Fruit fly (Drosophila melanogaster) whole organism, embryonic: ENCODE data around the gene Fmr1.

Experiments used
- Adf1 ChIP-seq: fragments of 200-800 bp; sonication (Bioruptor generic); IDR thresholded peaks from 2 replicates; pipeline ENCODE4 v1.3.6; 2022; ENCODE audit warnings: missing biosample characterization, missing genetic modification characterization
- CG12299 ChIP-seq: fragments of 200-800 bp; sonication (Bioruptor generic); optimal IDR thresholded peaks from 2 replicates; lab custom pipeline; 2018; ENCODE audit warnings: missing biosample characterization, mild to moderate bottlenecking, missing genetic modification characterization
- CG12769 ChIP-seq: fragments of 200-800 bp; sonication (Bioruptor generic); optimal IDR thresholded peaks from 2 replicates; lab custom pipeline; 2019; ENCODE audit warnings: missing biosample characterization, mild to moderate bottlenecking, missing genetic modification characterization, moderate library complexity
- CG13894 ChIP-seq: fragments of 200-800 bp; sonication (Bioruptor generic); optimal IDR thresholded peaks from 3 replicates; lab custom pipeline; 2018; ENCODE audit warnings: missing biosample characterization, mild to moderate bottlenecking, missing genetic modification characterization, moderate library complexity
- CG15601 ChIP-seq: fragments of 200-800 bp; sonication (Bioruptor generic); optimal IDR thresholded peaks from 3 replicates; lab custom pipeline; 2019; ENCODE audit warnings: missing biosample characterization, mild to moderate bottlenecking, missing genetic modification characterization, moderate library complexity
- CG2116 ChIP-seq: fragments of 200-800 bp; sonication (Bioruptor generic); optimal IDR thresholded peaks from 3 replicates; lab custom pipeline; 2018; ENCODE audit warnings: missing biosample characterization, mild to moderate bottlenecking, missing genetic modification characterization
- CG3065 ChIP-seq: fragments of 200-800 bp; sonication (Bioruptor generic); optimal IDR thresholded peaks from 2 replicates; lab custom pipeline; 2016; ENCODE audit warnings: missing biosample characterization, missing genetic modification characterization
- CG3838 ChIP-seq: fragments of 200-800 bp; sonication (Bioruptor generic); optimal IDR thresholded peaks from 3 replicates; lab custom pipeline; 2016; ENCODE audit warnings: missing biosample characterization, missing genetic modification characterization
- CG4328 ChIP-seq: fragments of 200-800 bp; sonication (Bioruptor generic); optimal IDR thresholded peaks from 3 replicates; lab custom pipeline; 2017; ENCODE audit warnings: missing biosample characterization, missing genetic modification reagents, missing genetic modification characterization
- CG6654 ChIP-seq: fragments of 200-800 bp; sonication (Bioruptor generic); optimal IDR thresholded peaks from 2 replicates; lab custom pipeline; 2017; ENCODE audit warnings: missing biosample characterization, mild to moderate bottlenecking, missing genetic modification characterization
- CG6854 ChIP-seq: fragments of 200-800 bp; sonication (Bioruptor generic); optimal IDR thresholded peaks from 3 replicates; lab custom pipeline; 2017; ENCODE audit warnings: missing biosample characterization, mild to moderate bottlenecking, missing genetic modification characterization
- CG7928 ChIP-seq: fragments of 200-800 bp; sonication (Bioruptor generic); optimal IDR thresholded peaks from 2 replicates; lab custom pipeline; 2017; ENCODE audit warnings: missing biosample characterization, mild to moderate bottlenecking, missing genetic modification characterization
- CG7963 ChIP-seq: fragments of 200-800 bp; sonication (Bioruptor generic); IDR thresholded peaks from 3 replicates; pipeline ENCODE4 v1.3.6; 2022; ENCODE audit warnings: missing biosample characterization, missing genetic modification characterization; ENCODE audit not compliant: partially characterized antibody
- CG9437 ChIP-seq: fragments of 200-800 bp; sonication (Bioruptor generic); optimal IDR thresholded peaks from 2 replicates; lab custom pipeline; 2018; ENCODE audit warnings: missing biosample characterization, mild to moderate bottlenecking, missing genetic modification characterization
- Camta ChIP-seq: fragments of 200-800 bp; sonication (Bioruptor generic); optimal IDR thresholded peaks from 2 replicates; lab custom pipeline; 2016; ENCODE audit warnings: missing biosample characterization, missing genetic modification characterization
- CkIIα-i1 ChIP-seq: fragments of 200-800 bp; sonication (Bioruptor generic); IDR thresholded peaks from 2 replicates; pipeline ENCODE4 v1.3.6; 2022; ENCODE audit warnings: missing biosample characterization, missing genetic modification characterization
- D19A ChIP-seq: fragments of 200-800 bp; optimal IDR thresholded peaks from 3 replicates; lab custom pipeline; 2019; ENCODE audit warnings: missing biosample characterization, mild to moderate bottlenecking, missing genetic modification characterization, moderate library complexity
- Deaf1 ChIP-seq: fragments of 200-800 bp; optimal IDR thresholded peaks from 3 replicates; lab custom pipeline; 2019; ENCODE audit warnings: missing biosample characterization, mild to moderate bottlenecking, missing genetic modification characterization, moderate library complexity
- Dll ChIP-seq: fragments of 200-800 bp; sonication (Bioruptor generic); IDR thresholded peaks from 4 replicates; pipeline ENCODE4 v1.3.6; 2022; ENCODE audit warnings: missing biosample characterization, missing genetic modification characterization; ENCODE audit not compliant: partially characterized antibody
- Doc2 ChIP-seq: fragments of 200-800 bp; sonication (Bioruptor generic); IDR thresholded peaks from 2 replicates; pipeline ENCODE4 v1.3.6; 2022; ENCODE audit warnings: missing biosample characterization, missing genetic modification characterization
- Elba2 ChIP-seq: fragments of 200-800 bp; sonication (Bioruptor generic); optimal IDR thresholded peaks from 3 replicates; lab custom pipeline; 2016; ENCODE audit warnings: missing biosample characterization, missing genetic modification characterization
- Fer1 ChIP-seq: fragments of 200-800 bp; sonication (Bioruptor generic); optimal IDR thresholded peaks from 2 replicates; lab custom pipeline; 2017; ENCODE audit warnings: missing biosample characterization, mild to moderate bottlenecking, missing genetic modification characterization
- Gsc ChIP-seq: fragments of 200-800 bp; sonication (Bioruptor generic); IDR thresholded peaks from 2 replicates; pipeline ENCODE4 v1.3.6; 2022; ENCODE audit warnings: missing biosample characterization, missing genetic modification characterization
- Hmx ChIP-seq: fragments of 200-800 bp; sonication (Bioruptor generic); optimal IDR thresholded peaks from 2 replicates; lab custom pipeline; 2016; ENCODE audit warnings: missing biosample characterization, missing genetic modification characterization
- NC2α ChIP-seq: fragments of 200-800 bp; sonication (Bioruptor generic); optimal IDR thresholded peaks from 2 replicates; lab custom pipeline; 2016; ENCODE audit warnings: missing biosample characterization, missing genetic modification characterization
- Nf-YB ChIP-seq: fragments of 200-800 bp; sonication (Bioruptor generic); optimal IDR thresholded peaks from 3 replicates; lab custom pipeline; 2019; ENCODE audit warnings: missing biosample characterization, mild to moderate bottlenecking, missing genetic modification characterization, moderate library complexity
- NfI ChIP-seq: fragments of 200-800 bp; sonication (Bioruptor generic); optimal IDR thresholded peaks from 3 replicates; lab custom pipeline; 2018; ENCODE audit warnings: missing biosample characterization, mild to moderate bottlenecking, missing genetic modification characterization, moderate library complexity
- Oli ChIP-seq: fragments of 200-800 bp; sonication (Bioruptor generic); optimal IDR thresholded peaks from 2 replicates; lab custom pipeline; 2018; ENCODE audit warnings: missing biosample characterization, mild to moderate bottlenecking, missing genetic modification characterization, moderate library complexity
- Ptx1 ChIP-seq: fragments of 200-800 bp; sonication (Bioruptor generic); IDR thresholded peaks from 2 replicates; pipeline ENCODE4 v1.3.6; 2022; ENCODE audit warnings: missing biosample characterization, missing genetic modification characterization
- Rfx ChIP-seq: fragments of 200-800 bp; sonication (Bioruptor generic); IDR thresholded peaks from 2 replicates; pipeline ENCODE4 v1.3.6; 2022; ENCODE audit warnings: missing biosample characterization, missing genetic modification characterization
- Sin3A ChIP-seq: fragments of >200 bp; optimal IDR thresholded peaks from 2 replicates; lab custom pipeline; 2018
- Six4 ChIP-seq: fragments of 200-800 bp; sonication (Bioruptor generic); optimal IDR thresholded peaks from 2 replicates; lab custom pipeline; 2016; ENCODE audit warnings: missing biosample characterization, missing genetic modification characterization
- Sry-δ ChIP-seq: fragments of 200-800 bp; sonication (Bioruptor generic); optimal IDR thresholded peaks from 2 replicates; lab custom pipeline; 2016; ENCODE audit warnings: missing biosample characterization, missing genetic modification characterization
- Ssrp ChIP-seq: fragments of 200-800 bp; sonication (Bioruptor generic); optimal IDR thresholded peaks from 2 replicates; lab custom pipeline; 2018; ENCODE audit warnings: missing biosample characterization, mild to moderate bottlenecking, missing genetic modification characterization, moderate library complexity
- Tbp ChIP-seq: fragments of >200 bp; optimal IDR thresholded peaks from 2 replicates; lab custom pipeline; 2018; ENCODE audit warnings: missing biosample characterization, missing genetic modification characterization
- az2 ChIP-seq: fragments of 200-800 bp; sonication (Bioruptor generic); optimal IDR thresholded peaks from 3 replicates; lab custom pipeline; 2016; ENCODE audit warnings: missing biosample characterization, missing genetic modification characterization
- bigmax ChIP-seq: fragments of 200-800 bp; sonication (Bioruptor generic); optimal IDR thresholded peaks from 2 replicates; lab custom pipeline; 2018; ENCODE audit warnings: missing biosample characterization, mild to moderate bottlenecking, missing genetic modification characterization
- cas ChIP-seq: fragments of 200-800 bp; sonication (Bioruptor generic); IDR thresholded peaks from 2 replicates; pipeline ENCODE4 v1.3.6; 2022; ENCODE audit warnings: missing biosample characterization, missing genetic modification characterization
- gcm ChIP-seq: fragments of 200-800 bp; sonication (Bioruptor generic); optimal IDR thresholded peaks from 2 replicates; lab custom pipeline; 2019; ENCODE audit warnings: missing biosample characterization, mild to moderate bottlenecking, missing genetic modification characterization, moderate library complexity
- grn ChIP-seq: fragments of 200-800 bp; sonication (Bioruptor generic); optimal IDR thresholded peaks from 3 replicates; lab custom pipeline; 2017; ENCODE audit warnings: missing biosample characterization, missing genetic modification characterization
- insv ChIP-seq, 2 experiments: fragments of 200-800 bp; sonication (Bioruptor generic); optimal IDR thresholded peaks; 3 replicates each; lab custom pipeline; 2016 to 2018; ENCODE audit warnings: missing biosample characterization in 2 of 2, missing genetic modification characterization in 2 of 2
- jigr1 ChIP-seq: fragments of 200-800 bp; sonication (Bioruptor generic); IDR thresholded peaks from 3 replicates; pipeline ENCODE4 v1.3.6; 2022; ENCODE audit warnings: missing biosample characterization, missing genetic modification characterization
- pb ChIP-seq: fragments of 200-800 bp; sonication (Bioruptor generic); optimal IDR thresholded peaks from 3 replicates; lab custom pipeline; 2016; ENCODE audit warnings: missing biosample characterization, missing genetic modification characterization
- pros ChIP-seq: fragments of 200-800 bp; sonication (Bioruptor generic); optimal IDR thresholded peaks from 3 replicates; lab custom pipeline; 2019; ENCODE audit warnings: missing biosample characterization, mild to moderate bottlenecking, missing genetic modification characterization, moderate library complexity
- row ChIP-seq: fragments of 200-800 bp; sonication (Bioruptor generic); IDR thresholded peaks from 3 replicates; pipeline ENCODE4 v1.3.6; 2022; ENCODE audit warnings: missing biosample characterization, missing genetic modification characterization
- toy ChIP-seq: fragments of 200-800 bp; sonication (Bioruptor generic); IDR thresholded peaks from 2 replicates; pipeline ENCODE4 v1.3.6; 2022; ENCODE audit warnings: missing biosample characterization, missing genetic modification characterization
- trem ChIP-seq: fragments of 200-800 bp; optimal IDR thresholded peaks from 3 replicates; lab custom pipeline; 2019; ENCODE audit warnings: missing biosample characterization, mild to moderate bottlenecking, missing genetic modification characterization, moderate library complexity
- trh ChIP-seq: fragments of 200-800 bp; sonication (Bioruptor generic); optimal IDR thresholded peaks from 2 replicates; lab custom pipeline; 2016; ENCODE audit warnings: missing biosample characterization, missing genetic modification characterization
- zf30C ChIP-seq: fragments of 200-800 bp; sonication (Bioruptor generic); optimal IDR thresholded peaks from 3 replicates; lab custom pipeline; 2018; ENCODE audit warnings: missing biosample characterization, mild to moderate bottlenecking, missing genetic modification characterization
- zfh2 ChIP-seq: fragments of 200-800 bp; sonication (Bioruptor generic); optimal IDR thresholded peaks from 2 replicates; lab custom pipeline; 2016; ENCODE audit warnings: missing biosample characterization, missing genetic modification characterization

Fmr1 gene

DNA sequence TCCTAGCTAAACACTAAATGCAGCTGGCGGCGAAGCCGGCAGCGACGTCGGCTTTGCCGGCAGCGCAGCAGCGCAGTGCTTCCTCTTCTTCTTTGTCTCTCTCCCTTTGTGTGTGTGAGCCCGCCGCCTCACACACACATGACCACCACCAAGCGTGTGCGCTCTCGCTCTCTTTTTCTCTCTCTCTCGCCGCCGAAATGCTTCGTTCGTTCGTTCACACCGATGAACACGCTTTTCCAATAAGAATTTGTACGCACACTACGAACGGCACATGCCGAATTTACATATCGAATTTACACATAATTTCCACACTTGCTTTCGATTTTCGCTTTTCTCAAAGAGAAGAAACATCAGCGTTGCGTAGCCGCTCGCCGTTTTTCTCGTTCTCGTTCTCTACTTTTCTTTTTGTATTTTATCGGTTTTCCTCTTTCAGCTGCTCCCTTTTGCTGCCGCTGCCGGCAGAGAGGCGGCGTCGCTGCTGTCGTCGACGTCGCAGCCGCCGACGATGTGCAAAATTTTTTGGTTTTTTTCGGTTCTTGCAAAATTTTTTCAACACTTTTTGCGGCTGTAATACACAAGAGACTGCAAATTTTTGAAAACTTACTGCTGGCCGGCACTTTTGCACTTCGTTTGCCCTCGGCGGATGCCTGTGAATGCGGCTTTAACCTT is 575 bp downstream of the Fmr1 start (continued):
- no peak for TF ChIP-seq NC2α
- no peak for TF ChIP-seq Gsc
- no peak for TF ChIP-seq CG9437 (GFP tag; lab: Kevin White, UChicago)
- no peak for TF ChIP-seq toy (GFP tag; lab: Robert Waterston, UW)
- peak; percentile 46 for TF ChIP-seq pros (GFP tag; lab: Kevin White, UChicago)
- no peak for TF ChIP-seq CG3065 (GFP tag; lab: Kevin White, UChicago)
- TF ChIP-seq Ptx1 (GFP tag; lab: Robert Waterston, UW): peak; percentile 16; the same call in 1 of the 2 replicates
- TF ChIP-seq jigr1 (GFP tag; lab: Robert Waterston, UW): no peak
- peak; percentile 32 for TF ChIP-seq gcm (GFP tag; lab: Kevin White, UChicago)
- TF ChIP-seq CG4328 (GFP tag; lab: Kevin White, UChicago): no peak
- no peak for TF ChIP-seq Oli (tag; lab: Kevin White, UChicago)
- TF ChIP-seq CG12299 (tag; lab: Kevin White, UChicago): no peak
- TF ChIP-seq trh: no peak
- peak; percentile 94 for TF ChIP-seq D19A (tag; lab: Kevin White, UChicago)
- TF ChIP-seq cas (GFP tag; lab: Robert Waterston, UW): no peak
- no peak for TF ChIP-seq Tbp (GFP tag; lab: Kevin White, UChicago)
- peak; percentile 56 for TF ChIP-seq Fer1 (GFP tag; lab: Kevin White, UChicago)
- peak; percentile 94 to 95 for TF ChIP-seq insv (GFP tag; optimal IDR thresholded peaks at IDR 0.05; lab: Kevin White, UChicago)
- TF ChIP-seq Rfx (GFP tag; lab: Robert Waterston, UW): peak; percentile 52; the same call in 1 of the 2 replicates
- TF ChIP-seq Elba2 (GFP tag; lab: Kevin White, UChicago): peak; percentile 73
- no peak for TF ChIP-seq pb
- no peak for TF ChIP-seq bigmax (GFP tag; lab: Kevin White, UChicago)
- TF ChIP-seq Sin3A (lab: Kevin White, UChicago): no peak
- peak; percentile 54; the same call in 2 of the 3 replicates for TF ChIP-seq row (GFP tag; lab: Robert Waterston, UW)

- TF ChIP-seq Deaf1 (tag; lab: Kevin White, UChicago): peak; percentile 24
- 0 out of 3 replicates have a peak, but pooled peaks have one; percentile 11 for TF ChIP-seq CG7963 (GFP tag; lab: Robert Waterston, UW)
- no peak for TF ChIP-seq trem
- no peak for TF ChIP-seq Sry-δ (GFP tag; lab: Kevin White, UChicago)
- no peak for TF ChIP-seq zfh2
- no peak for TF ChIP-seq Doc2
- no peak for TF ChIP-seq CG13894 (tag; lab: Kevin White, UChicago)
- TF ChIP-seq CkIIα-i1: no peak
- TF ChIP-seq zf30C (GFP tag; lab: Kevin White, UChicago): no peak
- no peak for TF ChIP-seq Ssrp (tag; lab: Kevin White, UChicago)
- no peak for TF ChIP-seq CG7928 (GFP tag; lab: Kevin White, UChicago)
- peak; percentile 4 for TF ChIP-seq CG12769 (tag; lab: Kevin White, UChicago)
- no peak for TF ChIP-seq CG6854 (GFP tag; lab: Kevin White, UChicago)
- TF ChIP-seq Nf-YB (GFP tag; lab: Kevin White, UChicago): peak; percentile 56
- no peak for TF ChIP-seq NfI
- TF ChIP-seq grn (GFP tag; lab: Kevin White, UChicago): no peak
- peak; percentile 3 for TF ChIP-seq CG2116 (GFP tag; lab: Kevin White, UChicago)
- no peak for TF ChIP-seq CG6654 (GFP tag; lab: Kevin White, UChicago)
- no peak for TF ChIP-seq CG3838
- no peak for TF ChIP-seq Six4
- no peak for TF ChIP-seq Dll (GFP tag; lab: Robert Waterston, UW)
- TF ChIP-seq Adf1: peak; percentile 97
- TF ChIP-seq Camta: no peak
- no peak for TF ChIP-seq D19A (tag; lab: Kevin White, UChicago)
- TF ChIP-seq CG15601 (tag; lab: Kevin White, UChicago): no peak
- TF ChIP-seq az2: no peak
- TF ChIP-seq Hmx (GFP tag; lab: Kevin White, UChicago): no peak
Measured at dm6 chr3R:10108289-10108928, 1.5 kb downstream of the Fmr1 start.
